Fruit fly (Drosophila melanogaster) whole organism, pupa: Measurements from ENCODE around the gene Myo10A.

Source experiments
- CG10348 ChIP-seq: fragments of 200-800 bp; sonication (Bioruptor generic); IDR thresholded peaks from 2 replicates; pipeline ENCODE4 v1.3.6; 2022; ENCODE audit warnings: missing biosample characterization, missing genetic modification characterization
- CG12605 ChIP-seq: fragments of 200-800 bp; sonication (Bioruptor generic); IDR thresholded peaks from 2 replicates; pipeline ENCODE4 v1.3.6; 2022; ENCODE audit warnings: missing biosample characterization, missing genetic modification characterization
- CG13204 ChIP-seq: fragments of 200-800 bp; sonication (Bioruptor generic); optimal IDR thresholded peaks from 2 replicates; lab custom pipeline; 2018; ENCODE audit warnings: missing biosample characterization, mild to moderate bottlenecking, missing genetic modification characterization, moderate library complexity
- CG14655 ChIP-seq: fragments of 200-800 bp; sonication (Bioruptor generic); optimal IDR thresholded peaks from 3 replicates; lab custom pipeline; 2017; ENCODE audit warnings: mild to moderate bottlenecking, missing biosample characterization, missing genetic modification reagents, missing genetic modification characterization
- CG17806 ChIP-seq: fragments of 200-800 bp; sonication (Bioruptor generic); optimal IDR thresholded peaks from 2 replicates; lab custom pipeline; 2018; ENCODE audit warnings: missing biosample characterization, mild to moderate bottlenecking, missing genetic modification characterization, moderate library complexity
- CG32121 ChIP-seq: fragments of 200-800 bp; sonication (Bioruptor generic); IDR thresholded peaks from 2 replicates; pipeline ENCODE4 v1.3.6; 2022; ENCODE audit warnings: missing biosample characterization, missing genetic modification characterization
- CG4496 ChIP-seq: fragments of 200-800 bp; sonication (Bioruptor generic); IDR thresholded peaks from 3 replicates; pipeline ENCODE4 v1.3.6; 2022; ENCODE audit warnings: missing biosample characterization, missing genetic modification characterization
- CG8301 ChIP-seq: fragments of 200-800 bp; sonication (Bioruptor generic); optimal IDR thresholded peaks from 2 replicates; lab custom pipeline; 2018; ENCODE audit warnings: missing biosample characterization, mild to moderate bottlenecking, missing genetic modification characterization
- EcR ChIP-seq: fragments of 200-800 bp; sonication (Bioruptor generic); optimal IDR thresholded peaks from 3 replicates; lab custom pipeline; 2019; ENCODE audit warnings: missing biosample characterization, missing genetic modification characterization, mild to moderate bottlenecking, moderate library complexity, missing genetic modification reagents
- Snoo ChIP-seq: fragments of 200-800 bp; sonication (Bioruptor generic); optimal IDR thresholded peaks from 3 replicates; lab custom pipeline; 2017; ENCODE audit warnings: missing biosample characterization, mild to moderate bottlenecking, missing genetic modification characterization, inconsistent platforms
- fd96Ca ChIP-seq: fragments of 200-800 bp; sonication (Bioruptor generic); IDR thresholded peaks from 3 replicates; pipeline ENCODE4 v1.3.6; 2022; ENCODE audit warnings: missing biosample characterization, missing genetic modification characterization
- gl ChIP-seq: fragments of 200-800 bp; sonication (Bioruptor generic); optimal IDR thresholded peaks from 2 replicates; lab custom pipeline; 2018; ENCODE audit warnings: missing biosample characterization, mild to moderate bottlenecking, missing genetic modification characterization
- rn ChIP-seq: fragments of 200-800 bp; sonication (Bioruptor generic); IDR thresholded peaks from 2 replicates; pipeline ENCODE4 v1.3.6; 2022; ENCODE audit warnings: missing biosample characterization, missing genetic modification characterization

DNA sequence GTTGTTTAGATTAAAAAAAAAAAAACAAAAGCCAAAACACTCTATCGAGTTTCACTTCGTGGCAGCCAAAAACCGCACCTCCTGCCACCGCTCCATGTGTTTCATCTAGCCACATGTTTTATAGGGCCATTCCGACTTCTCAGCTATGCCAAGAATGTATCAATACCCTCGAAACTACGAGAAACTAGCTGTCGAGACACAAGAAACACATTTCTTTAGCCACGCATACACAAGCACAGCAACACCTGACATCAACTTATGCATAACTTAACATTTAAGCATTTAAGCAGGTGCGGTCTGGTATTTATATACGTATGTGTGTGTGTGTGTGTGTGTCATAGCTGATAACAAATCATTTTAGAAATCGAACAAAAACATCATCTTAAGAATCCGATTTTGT lies 4.9 kb downstream of the Myo10A start:
- TF ChIP-seq rn (no peak), CG14655 (GFP tag; lab: Kevin White, UChicago) (no peak), CG32121 (no peak), CG10348 (GFP tag; lab: Robert Waterston, UW) (no peak), CG17806 (no peak), fd96Ca (GFP tag; lab: Robert Waterston, UW) (no peak), EcR (no peak), Snoo (no peak), CG4496 (GFP tag; lab: Robert Waterston, UW) (no peak), gl (tag; lab: Kevin White, UChicago) (no peak), CG8301 (tag; lab: Kevin White, UChicago) (no peak), CG12605 (GFP tag; lab: Robert Waterston, UW) (no peak), CG13204 (GFP tag; lab: Kevin White, UChicago) (no peak)
